Fruit fly (Drosophila melanogaster): ENCODE data around the gene CG12994.

CG12994 gene

dm6 chrX:17421987-17422386 lies 21.8 kb downstream of the CG12994 start, which contains the start of gene CG8611 (continued):
- peak; percentile 48 for TF ChIP-seq vvl (GFP tag; IDR thresholded peaks at IDR 0.05)
- TF ChIP-seq hkb (optimal IDR thresholded peaks at IDR 0.05), result peak; percentile 3
- TF ChIP-seq hkb (GFP tag; IDR thresholded peaks at IDR 0.05), result no peak
- peak; percentile 95 for TF ChIP-seq CG17385 (GFP tag; optimal IDR thresholded peaks at IDR 0.05)
- TF ChIP-seq lbe (GFP tag; optimal IDR thresholded peaks at IDR 0.05), result no peak
- TF ChIP-seq B-H1 (GFP tag; IDR thresholded peaks at IDR 0.05), result no peak
- no peak for TF ChIP-seq CG15269 (tag; optimal IDR thresholded peaks at IDR 0.05)
- TF ChIP-seq CG14710 (tag; optimal IDR thresholded peaks at IDR 0.05), result peak; percentile 41
- no peak for TF ChIP-seq CG12744 (GFP tag; optimal IDR thresholded peaks at IDR 0.05)

- TF ChIP-seq sqz (GFP tag; optimal IDR thresholded peaks at IDR 0.05), result no peak
- TF ChIP-seq Hey (tag; optimal IDR thresholded peaks at IDR 0.05), result peak; percentile 94
These were observed 36.1 kb downstream of the CG12994 start for dm6 chrX:17407737-17408136.

dm6 chrX:17404883-17405282 lies 38.9 kb downstream of the CG12994 start:
- no peak for TF ChIP-seq corto (GFP tag; optimal IDR thresholded peaks at IDR 0.05)
- no peak for TF ChIP-seq Taf1 (GFP tag; IDR thresholded peaks at IDR 0.05)
- TF ChIP-seq Nf-YB (GFP tag; optimal IDR thresholded peaks at IDR 0.05), result peak; percentile 91
- no peak for TF ChIP-seq HLH4C (GFP tag; IDR thresholded peaks at IDR 0.05; ENCODE audit: partially characterized antibody)
- peak; percentile 90 for TF ChIP-seq Nf-YC (tag; optimal IDR thresholded peaks at IDR 0.05)
- no peak for TF ChIP-seq slou (GFP tag; optimal IDR thresholded peaks at IDR 0.05)
- no peak for TF ChIP-seq CG6813 (GFP tag; optimal IDR thresholded peaks at IDR 0.05)

- TF ChIP-seq Scr (GFP tag; IDR thresholded peaks at IDR 0.05; ENCODE audit: partially characterized antibody), result no peak
- peak; percentile 35 for TF ChIP-seq Hr39 (optimal IDR thresholded peaks at IDR 0.05)
These were observed 45.6 kb downstream of the CG12994 start for dm6 chrX:17398215-17398614.

dm6 chrX:17397103-17397711 lies 46.6 kb downstream of the CG12994 start, which contains the start of gene B-H1:
Gene B-H1, plus strand, starts transcription at chrX:17397478.
- TF ChIP-seq pan (optimal IDR thresholded peaks at IDR 0.05) (no peak), pan (GFP tag; optimal IDR thresholded peaks at IDR 0.05 in 1 of 2, IDR thresholded peaks at IDR 0.05 in 1 of 2) (peak in 1 of 2 experiments; percentile 29), cad (GFP tag; optimal IDR thresholded peaks at IDR 0.05) (peak; percentile 2), NC2α (GFP tag; optimal IDR thresholded peaks at IDR 0.05) (no peak), stwl (tag; optimal IDR thresholded peaks at IDR 0.05) (peak; percentile 28), CG10543 (GFP tag; optimal IDR thresholded peaks at IDR 0.05) (no peak), otp (GFP tag; IDR thresholded peaks at IDR 0.05) (peak; percentile 17; the same call in 1 of the 3 replicates), pita (GFP tag; optimal IDR thresholded peaks at IDR 0.05) (no peak), vvl (GFP tag; IDR thresholded peaks at IDR 0.05) (peak; percentile 69), CG8359 (GFP tag; optimal IDR thresholded peaks at IDR 0.05; ENCODE audit: borderline replicate concordance) (no peak), ewg (GFP tag; optimal IDR thresholded peaks at IDR 0.05) (peak; percentile 79), gcm (GFP tag; optimal IDR thresholded peaks at IDR 0.05) (peak; percentile 27), z (GFP tag; IDR thresholded peaks at IDR 0.05) (0 out of 3 replicates have a peak, but pooled peaks have one; percentile 19), Fer1 (GFP tag; optimal IDR thresholded peaks at IDR 0.05) (no peak), rib (GFP tag; IDR thresholded peaks at IDR 0.05) (peak; percentile 41; the same call in 1 of the 2 replicates), nerfin-1 (tag; optimal IDR thresholded peaks at IDR 0.05) (peak; percentile 7), Nf-YB (GFP tag; optimal IDR thresholded peaks at IDR 0.05) (peak; percentile 97), CG7839 (tag; optimal IDR thresholded peaks at IDR 0.05) (no peak), tll (GFP tag; optimal IDR thresholded peaks at IDR 0.05) (peak in 1 of 2 experiments; percentile 19), jing (GFP tag; optimal IDR thresholded peaks at IDR 0.05) (peak; percentile 49), CG1024 (GFP tag; IDR thresholded peaks at IDR 0.05) (no peak), ftz-f1 (GFP tag; optimal IDR thresholded peaks at IDR 0.05) (peak; percentile 42), CG10565 (GFP tag; optimal IDR thresholded peaks at IDR 0.05) (no peak), Jarid2 (GFP tag; optimal IDR thresholded peaks at IDR 0.05) (peak; percentile 81), amos (GFP tag; IDR thresholded peaks at IDR 0.05; ENCODE audit: partially characterized antibody) (0 out of 2 replicates have a peak, but pooled peaks have one; percentile 10)
